Worm (Caenorhabditis elegans) whole organism, L4/young adult: ENCODE results near the gene sul-3.

ENCODE experiments used
- W03F9.2 ChIP-seq: fragments of 150-350 bp; optimal IDR thresholded peaks from 2 replicates; lab custom pipeline; 2014; ENCODE audit warnings: missing biosample characterization, missing genetic modification characterization
- dao-5 ChIP-seq: sonication (generic microtip); optimal IDR thresholded peaks from 2 replicates; lab custom pipeline; 2016; ENCODE audit warnings: missing genotype, missing genetic modification characterization, moderate library complexity, missing compliant biosample characterization
- him-1 ChIP-seq: sonication (generic microtip); optimal IDR thresholded peaks from 2 replicates; lab custom pipeline; 2016; ENCODE audit warnings: missing genotype, missing genetic modification reagents, missing genetic modification characterization, missing compliant biosample characterization

The sul-3 gene

ce11 chrX:7834117-7834516 is at the start of gene sul-3:
sul-3 (minus strand) TSS chrX:7834217.
- TF ChIP-seq dao-5 (tag; lab: Kevin White, UChicago) (no peak), W03F9.2 (no peak), him-1 (tag; lab: Kevin White, UChicago) (no peak)

ce11 chrX:7881307-7881706 is 47.3 kb upstream of the sul-3 start:
- TF ChIP-seq W03F9.2 (no peak), him-1 (tag; lab: Kevin White, UChicago) (no peak), dao-5 (tag; lab: Kevin White, UChicago) (no peak)

- no peak for TF ChIP-seq W03F9.2
- TF ChIP-seq him-1 (tag; lab: Kevin White, UChicago): no peak
- TF ChIP-seq dao-5 (tag; lab: Kevin White, UChicago): no peak
Measured at ce11 chrX:7880848-7881247, 46.8 kb upstream of the sul-3 start, which contains the start of gene C39D10.8. C39D10.8 (minus strand) TSS chrX:7880948.

ce11 chrX:7875854-7876253 is 41.8 kb upstream of the sul-3 start, which contains the start of gene cca-1:
cca-1 (minus strand) TSS chrX:7875954.
- TF ChIP-seq W03F9.2 (no peak), him-1 (tag; lab: Kevin White, UChicago) (no peak), dao-5 (tag; lab: Kevin White, UChicago) (no peak)

- TF ChIP-seq dao-5 (tag; lab: Kevin White, UChicago): no peak
- no peak for TF ChIP-seq him-1 (tag; lab: Kevin White, UChicago)
- TF ChIP-seq W03F9.2: no peak
Measured at ce11 chrX:7873350-7873749, 39.3 kb upstream of the sul-3 start.

ce11 chrX:7867307-7867706 is 33.3 kb upstream of the sul-3 start:
- TF ChIP-seq him-1 (tag; lab: Kevin White, UChicago) (no peak), W03F9.2 (no peak), dao-5 (tag; lab: Kevin White, UChicago) (no peak)

- no peak for TF ChIP-seq him-1 (tag; lab: Kevin White, UChicago)
- TF ChIP-seq dao-5 (tag; lab: Kevin White, UChicago): no peak
- no peak for TF ChIP-seq W03F9.2
Measured at ce11 chrX:7866493-7866892, 32.5 kb upstream of the sul-3 start.

ce11 chrX:7847413-7847812 is 13.4 kb upstream of the sul-3 start, which contains the start of gene C54D2.6:
C54D2.6 (minus strand) TSS chrX:7847513.
- TF ChIP-seq dao-5 (tag; lab: Kevin White, UChicago) (no peak), W03F9.2 (no peak), him-1 (tag; lab: Kevin White, UChicago) (no peak)

- TF ChIP-seq W03F9.2: no peak
- TF ChIP-seq dao-5 (tag; lab: Kevin White, UChicago): no peak
- no peak for TF ChIP-seq him-1 (tag; lab: Kevin White, UChicago)
Measured at ce11 chrX:7842241-7842640, 8.2 kb upstream of the sul-3 start, which contains the start of gene idpp-11. idpp-11 (plus strand) TSS chrX:7842541.

- no peak for TF ChIP-seq him-1 (tag; lab: Kevin White, UChicago)
- TF ChIP-seq dao-5 (tag; lab: Kevin White, UChicago): no peak
- no peak for TF ChIP-seq W03F9.2
Measured at ce11 chrX:7839989-7840388, 6.0 kb upstream of the sul-3 start.

ce11 chrX:7838582-7838981 is 4.6 kb upstream of the sul-3 start, which contains the start of gene nlp-101:
nlp-101 (plus strand) TSS chrX:7838882.
- TF ChIP-seq him-1 (tag; lab: Kevin White, UChicago) (no peak), W03F9.2 (no peak), dao-5 (tag; lab: Kevin White, UChicago) (no peak)

- TF ChIP-seq dao-5 (tag; lab: Kevin White, UChicago) (no peak), W03F9.2 (no peak), him-1 (tag; lab: Kevin White, UChicago) (no peak)
Measured at ce11 chrX:7827989-7828388, 6.0 kb downstream of the sul-3 start.

- TF ChIP-seq dao-5 (tag; lab: Kevin White, UChicago) (no peak), him-1 (tag; lab: Kevin White, UChicago) (no peak), W03F9.2 (no peak)
Measured at ce11 chrX:7826590-7827260, 7.3 kb downstream of the sul-3 start.

ce11 chrX:7825707-7826106 is 8.3 kb downstream of the sul-3 start:
- TF ChIP-seq him-1 (tag; lab: Kevin White, UChicago) (no peak), dao-5 (tag; lab: Kevin White, UChicago) (no peak)
